Worm (Caenorhabditis elegans): ENCODE measurements around the gene clec-228.
"Not testable (repeated sequence)": the region's sequence is repeated elsewhere in the genome, so short reads cannot be mapped to it uniquely, and the experiment has no call there.

Gene clec-228

ce11 chrV:15332851-15333250, 6.4 kb downstream of the clec-228 start, which contains the start of gene srw-113:
Gene srw-113 (plus strand): TSS chrV:15333151.
- TF ChIP-seq tab-1 (GFP tag; IDR thresholded peaks at IDR 0.05) (no peak), cog-1 (tag; optimal IDR thresholded peaks at IDR 0.05) (no peak), ztf-23 (GFP tag; IDR thresholded peaks at IDR 0.05) (no peak), T22C8.4 (GFP tag; IDR thresholded peaks at IDR 0.05) (no peak), flt-1 (GFP tag; IDR thresholded peaks at IDR 0.05) (no peak), ztf-29 (GFP tag; IDR thresholded peaks at IDR 0.05) (no peak)

ce11 chrV:15330314-15330713, 8.9 kb downstream of the clec-228 start, which contains the start of gene srh-295:
Gene srh-295 (plus strand): TSS chrV:15330614.
- TF ChIP-seq T22C8.4 (GFP tag; IDR thresholded peaks at IDR 0.05): no peak
- no peak for TF ChIP-seq flt-1 (GFP tag; IDR thresholded peaks at IDR 0.05)
- no peak for TF ChIP-seq ref-1 (GFP tag; conservative IDR thresholded peaks at IDR 0.05)
- no peak for TF ChIP-seq cog-1 (tag; optimal IDR thresholded peaks at IDR 0.05)
- TF ChIP-seq ztf-29 (GFP tag; IDR thresholded peaks at IDR 0.05): no peak
- TF ChIP-seq tab-1 (GFP tag; IDR thresholded peaks at IDR 0.05): no peak
- no peak for TF ChIP-seq med-1 (GFP tag; optimal IDR thresholded peaks at IDR 0.05; ENCODE audit: insufficient read depth)
- no peak for TF ChIP-seq klf-2 (GFP tag; conservative IDR thresholded peaks at IDR 0.05)
- TF ChIP-seq ztf-23 (GFP tag; IDR thresholded peaks at IDR 0.05): no peak

DNA sequence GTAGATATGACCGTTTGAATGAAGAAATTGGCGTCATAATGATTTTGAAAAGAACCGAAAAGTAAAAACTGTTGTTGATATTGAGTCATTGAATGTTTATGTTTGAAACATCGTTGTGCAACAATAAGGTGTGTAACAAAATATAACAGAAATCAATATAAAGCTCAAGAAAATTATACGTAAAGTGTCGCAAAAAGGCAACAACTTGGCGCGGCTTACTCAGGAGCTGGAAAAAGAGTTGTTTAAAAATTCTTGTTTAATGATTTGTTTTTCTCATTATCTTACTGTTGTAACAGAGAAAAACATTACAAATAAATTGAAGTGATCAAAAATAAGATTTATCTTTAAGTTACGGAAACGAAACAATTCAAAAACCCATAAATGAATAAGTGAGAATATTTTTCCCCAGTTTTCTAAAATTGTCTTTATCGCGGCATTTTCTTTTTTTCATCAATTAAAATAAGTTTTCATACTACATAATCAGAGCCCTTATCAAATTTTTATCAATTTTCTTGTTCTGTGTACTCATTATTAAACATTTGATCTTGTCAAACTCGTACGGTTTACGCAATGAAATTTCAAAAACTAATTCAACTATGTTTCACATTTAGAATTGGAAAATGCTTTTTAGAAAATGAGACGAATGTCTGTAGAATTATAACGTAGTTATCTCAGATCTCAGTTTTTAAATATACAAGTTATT, 11.4 kb downstream of the clec-228 start, which contains the start of gene ZK1037.6:
Gene ZK1037.6 (minus strand): TSS at position 51 of the 703 bp plus-strand sequence.
- TF ChIP-seq T22C8.4 (GFP tag; IDR thresholded peaks at IDR 0.05): no peak
- no peak for TF ChIP-seq flt-1 (GFP tag; IDR thresholded peaks at IDR 0.05)
- no peak for TF ChIP-seq klf-2 (GFP tag; conservative IDR thresholded peaks at IDR 0.05)
- no peak for TF ChIP-seq cog-1 (tag; optimal IDR thresholded peaks at IDR 0.05)
- TF ChIP-seq tab-1 (GFP tag; IDR thresholded peaks at IDR 0.05): no peak
- TF ChIP-seq ref-1 (GFP tag; conservative IDR thresholded peaks at IDR 0.05): no peak
- no peak for TF ChIP-seq ztf-29 (GFP tag; IDR thresholded peaks at IDR 0.05)
- no peak for TF ChIP-seq med-1 (GFP tag; optimal IDR thresholded peaks at IDR 0.05; ENCODE audit: insufficient read depth)
- TF ChIP-seq ztf-23 (GFP tag; IDR thresholded peaks at IDR 0.05): no peak

DNA sequence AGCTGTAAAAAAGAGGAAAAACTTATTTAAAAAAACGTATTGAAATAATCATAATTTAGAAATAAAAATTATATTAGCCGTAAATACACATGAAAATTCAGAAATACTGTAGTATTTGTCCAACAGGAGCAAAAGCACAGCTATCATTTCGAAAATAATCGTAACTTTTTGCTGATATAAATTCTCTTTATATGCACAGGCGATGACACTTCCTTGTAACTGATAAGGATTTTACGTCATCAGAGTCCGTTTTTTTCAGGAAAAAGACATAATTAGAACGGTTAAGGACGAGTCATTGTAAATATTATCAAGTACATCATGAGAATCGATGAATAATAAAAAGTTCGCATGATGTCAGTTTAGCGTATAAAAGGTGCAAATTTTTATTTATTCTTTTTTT, 15.8 kb downstream of the clec-228 start:
- TF ChIP-seq cog-1 (tag; optimal IDR thresholded peaks at IDR 0.05) (no peak), ztf-23 (GFP tag; IDR thresholded peaks at IDR 0.05) (no peak), ztf-29 (GFP tag; IDR thresholded peaks at IDR 0.05) (no peak), ref-1 (GFP tag; conservative IDR thresholded peaks at IDR 0.05) (no peak), flt-1 (GFP tag; IDR thresholded peaks at IDR 0.05) (no peak), tab-1 (GFP tag; IDR thresholded peaks at IDR 0.05) (no peak), med-1 (GFP tag; optimal IDR thresholded peaks at IDR 0.05; ENCODE audit: insufficient read depth) (no peak), klf-2 (GFP tag; conservative IDR thresholded peaks at IDR 0.05) (no peak), T22C8.4 (GFP tag; IDR thresholded peaks at IDR 0.05) (no peak)

DNA sequence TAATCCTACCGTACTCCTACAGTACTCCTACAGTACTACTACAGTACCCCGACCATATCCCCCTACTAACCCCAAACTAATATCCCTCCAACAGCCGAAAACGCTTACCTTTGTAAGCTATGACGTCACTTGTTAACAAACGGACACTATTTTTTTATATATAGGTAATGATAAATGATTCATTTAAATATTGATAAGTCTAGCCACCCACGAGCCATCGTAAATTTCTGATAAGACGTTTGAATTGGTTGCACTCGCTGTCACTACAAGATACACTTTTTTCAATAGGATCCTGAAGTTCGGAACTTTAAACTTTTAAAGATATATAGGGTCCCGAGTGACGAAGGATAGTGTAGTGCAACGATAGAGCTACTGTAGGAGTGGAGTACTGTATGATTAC, 16.6 kb downstream of the clec-228 start, which contains the start of gene nhr-247:
Gene nhr-247 (plus strand): TSS at position 330 of the 400 bp plus-strand sequence.
- TF ChIP-seq T22C8.4 (GFP tag; IDR thresholded peaks at IDR 0.05); med-1 (GFP tag; optimal IDR thresholded peaks at IDR 0.05; ENCODE audit: insufficient read depth); ztf-23 (GFP tag; IDR thresholded peaks at IDR 0.05): not testable (repeated sequence)

DNA sequence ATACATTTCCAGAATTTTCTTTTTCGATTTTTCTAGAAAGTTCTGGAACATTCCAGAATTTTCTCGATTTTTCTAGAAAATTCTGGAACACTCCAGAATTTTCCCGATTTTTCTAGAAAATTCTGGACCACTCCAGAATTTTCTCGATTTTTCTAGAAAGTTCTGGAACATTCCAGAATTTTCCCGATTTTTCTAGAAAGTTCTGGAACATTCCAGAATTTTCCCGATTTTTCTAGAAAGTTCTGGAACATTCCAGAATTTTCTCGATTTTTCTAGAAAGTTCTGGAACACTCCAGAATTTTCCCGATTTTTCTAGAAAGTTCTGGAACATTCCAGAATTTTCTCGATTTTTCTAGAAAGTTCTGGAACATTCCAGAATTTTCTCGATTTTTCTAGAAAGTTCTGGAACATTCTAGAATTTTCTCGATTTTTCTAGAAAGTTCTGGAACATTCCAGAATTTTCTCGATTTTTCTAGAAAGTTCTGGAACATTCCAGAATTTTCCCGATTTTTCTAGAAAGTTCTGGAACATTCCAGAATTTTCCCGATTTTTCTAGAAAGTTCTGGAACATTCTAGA, 18.4 kb downstream of the clec-228 start:
- peak; percentile 84 for TF ChIP-seq flt-1 (GFP tag; IDR thresholded peaks at IDR 0.05)

DNA sequence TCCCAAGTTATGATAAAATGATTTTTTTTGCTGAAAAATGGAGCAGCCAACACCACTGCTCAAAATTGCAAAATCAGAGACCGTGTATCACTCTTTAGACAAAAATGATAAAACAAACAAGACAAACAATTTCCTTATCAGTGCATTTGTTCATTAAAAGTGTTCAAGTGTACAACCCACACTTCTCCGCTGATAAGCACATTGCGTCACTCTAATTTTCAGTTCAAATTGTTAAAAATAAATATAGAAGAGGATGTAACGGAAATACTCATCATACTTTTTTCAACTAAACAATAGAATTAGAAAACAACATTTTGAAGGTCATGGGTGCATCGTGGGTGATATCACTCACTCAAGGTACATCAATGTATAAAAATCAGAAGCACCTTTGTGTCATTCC, 20.6 kb downstream of the clec-228 start, which contains the start of gene nhr-291:
Gene nhr-291 (plus strand): TSS at position 324 of the 400 bp plus-strand sequence.
- TF ChIP-seq tab-1 (GFP tag; IDR thresholded peaks at IDR 0.05) (no peak), ztf-29 (GFP tag; IDR thresholded peaks at IDR 0.05) (no peak), T22C8.4 (GFP tag; IDR thresholded peaks at IDR 0.05) (no peak), ztf-23 (GFP tag; IDR thresholded peaks at IDR 0.05) (no peak), klf-2 (GFP tag; conservative IDR thresholded peaks at IDR 0.05) (no peak), flt-1 (GFP tag; IDR thresholded peaks at IDR 0.05) (no peak), ref-1 (GFP tag; conservative IDR thresholded peaks at IDR 0.05) (no peak)

ce11 chrV:15315827-15316527, 23.3 kb downstream of the clec-228 start, which contains the start of the genes srt-22 and nhr-246:
Gene srt-22 (minus strand): TSS chrV:15315927.
Gene nhr-246 (plus strand): TSS chrV:15316477.
- TF ChIP-seq T22C8.4 (GFP tag; IDR thresholded peaks at IDR 0.05) (no peak), cog-1 (tag; optimal IDR thresholded peaks at IDR 0.05) (no peak), tab-1 (GFP tag; IDR thresholded peaks at IDR 0.05) (no peak), med-1 (GFP tag; optimal IDR thresholded peaks at IDR 0.05; ENCODE audit: insufficient read depth) (no peak), ref-1 (GFP tag; conservative IDR thresholded peaks at IDR 0.05) (no peak), klf-2 (GFP tag; conservative IDR thresholded peaks at IDR 0.05) (no peak), ztf-29 (GFP tag; IDR thresholded peaks at IDR 0.05) (no peak), flt-1 (GFP tag; IDR thresholded peaks at IDR 0.05) (no peak), ztf-23 (GFP tag; IDR thresholded peaks at IDR 0.05) (no peak)

DNA sequence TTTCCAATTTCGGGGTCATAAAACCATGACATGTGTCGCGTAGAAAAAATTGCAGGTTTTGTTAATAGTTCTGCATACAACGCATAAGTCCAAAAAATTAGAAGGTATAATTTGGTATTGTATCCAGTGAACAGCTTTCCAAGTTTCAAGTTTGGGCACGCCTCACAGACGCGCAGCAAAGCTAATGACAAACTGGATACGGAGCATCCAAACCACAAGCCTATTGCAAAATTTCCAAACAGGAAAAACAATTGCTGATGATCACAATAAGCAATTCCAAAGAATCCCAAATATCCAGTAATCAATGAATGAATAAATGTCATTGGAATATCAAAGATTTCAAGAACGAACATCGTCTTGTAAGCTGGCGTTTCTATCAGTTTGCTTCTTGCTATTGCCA, 25.7 kb downstream of the clec-228 start:
- TF ChIP-seq T22C8.4 (GFP tag; IDR thresholded peaks at IDR 0.05) (no peak), ztf-23 (GFP tag; IDR thresholded peaks at IDR 0.05) (no peak), klf-2 (GFP tag; conservative IDR thresholded peaks at IDR 0.05) (no peak), cog-1 (tag; optimal IDR thresholded peaks at IDR 0.05) (no peak), flt-1 (GFP tag; IDR thresholded peaks at IDR 0.05) (no peak), ref-1 (GFP tag; conservative IDR thresholded peaks at IDR 0.05) (no peak), ztf-29 (GFP tag; IDR thresholded peaks at IDR 0.05) (no peak), tab-1 (GFP tag; IDR thresholded peaks at IDR 0.05) (no peak), med-1 (GFP tag; optimal IDR thresholded peaks at IDR 0.05; ENCODE audit: insufficient read depth) (no peak)
